Fruit fly (Drosophila melanogaster): Measurements from ENCODE around the gene CG11162.
A peak's percentile ranks its signal among the peaks of the same experiment; 100 is the strongest.

The CG11162 gene

dm6 chrX:13676458-13676944, at the start of gene CG11162:
TSS of gene CG11162 (plus strand) at chrX:13676894.
- TF ChIP-seq CG7101 (tag; optimal IDR thresholded peaks at IDR 0.05) (peak; percentile 53), CG33017 (tag; optimal IDR thresholded peaks at IDR 0.05) (no peak), Hr96 (GFP tag; optimal IDR thresholded peaks at IDR 0.05) (no peak), CG11617 (GFP tag; optimal IDR thresholded peaks at IDR 0.05) (peak; percentile 8), toe (GFP tag; optimal IDR thresholded peaks at IDR 0.05) (no peak), tj (GFP tag; optimal IDR thresholded peaks at IDR 0.05) (no peak), CG14711 (tag; optimal IDR thresholded peaks at IDR 0.05) (peak; percentile 27), pad (GFP tag; optimal IDR thresholded peaks at IDR 0.05) (peak; percentile 19)

dm6 chrX:13627855-13628254, 48.8 kb upstream of the CG11162 start:
- TF ChIP-seq kay (GFP tag; ENCODE audit: borderline replicate concordance) (peak; percentile 20), Mnt (GFP tag; optimal IDR thresholded peaks at IDR 0.05) (no peak)

dm6 chrX:13629414-13629813, 47.3 kb upstream of the CG11162 start:
- TF ChIP-seq kay (GFP tag; ENCODE audit: borderline replicate concordance) (peak; percentile 41), toe (GFP tag; optimal IDR thresholded peaks at IDR 0.05) (no peak), bab1 (GFP tag; optimal IDR thresholded peaks at IDR 0.05) (no peak)

dm6 chrX:13630290-13630900, 46.3 kb upstream of the CG11162 start:
- no peak for TF ChIP-seq ovo (GFP tag; optimal IDR thresholded peaks at IDR 0.05)
- no peak for TF ChIP-seq Clk (GFP tag; optimal IDR thresholded peaks at IDR 0.05)
- TF ChIP-seq Mnt (GFP tag; optimal IDR thresholded peaks at IDR 0.05): peak; percentile 18
- TF ChIP-seq CG11617 (GFP tag; optimal IDR thresholded peaks at IDR 0.05): peak; percentile 39
- peak; percentile 56 for TF ChIP-seq bab1 (GFP tag; optimal IDR thresholded peaks at IDR 0.05)
- TF ChIP-seq tj (GFP tag; optimal IDR thresholded peaks at IDR 0.05): peak; percentile 23
- peak; percentile 2 for TF ChIP-seq CG1620 (GFP tag; optimal IDR thresholded peaks at IDR 0.05)
- no peak for TF ChIP-seq cic (GFP tag; optimal IDR thresholded peaks at IDR 0.05)
- TF ChIP-seq CG5204 (GFP tag; optimal IDR thresholded peaks at IDR 0.05): peak; percentile 42
- TF ChIP-seq toe (GFP tag; optimal IDR thresholded peaks at IDR 0.05): no peak
- TF ChIP-seq Hr96 (GFP tag; optimal IDR thresholded peaks at IDR 0.05): no peak
- peak; percentile 62 for TF ChIP-seq CG7101 (tag; optimal IDR thresholded peaks at IDR 0.05)
- TF ChIP-seq cnc (optimal IDR thresholded peaks at IDR 0.05): no peak
- no peak for TF ChIP-seq Crg-1 (GFP tag; optimal IDR thresholded peaks at IDR 0.05)
- peak; percentile 37 for TF ChIP-seq CG12768 (GFP tag; optimal IDR thresholded peaks at IDR 0.05)
- TF ChIP-seq kay (GFP tag; ENCODE audit: borderline replicate concordance): no peak
- TF ChIP-seq CG7045 (GFP tag; optimal IDR thresholded peaks at IDR 0.05): peak; percentile 55
- TF ChIP-seq pad (GFP tag; optimal IDR thresholded peaks at IDR 0.05): no peak
- TF ChIP-seq CG33017 (tag; optimal IDR thresholded peaks at IDR 0.05): peak; percentile 64
- peak; percentile 57 for TF ChIP-seq CG14711 (tag; optimal IDR thresholded peaks at IDR 0.05)

dm6 chrX:13632606-13633005, 44.1 kb upstream of the CG11162 start:
- TF ChIP-seq kay (GFP tag; ENCODE audit: borderline replicate concordance) (no peak), ovo (GFP tag; optimal IDR thresholded peaks at IDR 0.05) (no peak), CG12768 (GFP tag; optimal IDR thresholded peaks at IDR 0.05) (no peak), cic (GFP tag; optimal IDR thresholded peaks at IDR 0.05) (no peak), pad (GFP tag; optimal IDR thresholded peaks at IDR 0.05) (no peak), toe (GFP tag; optimal IDR thresholded peaks at IDR 0.05) (no peak), Crg-1 (GFP tag; optimal IDR thresholded peaks at IDR 0.05) (no peak), CG1620 (GFP tag; optimal IDR thresholded peaks at IDR 0.05) (no peak), CG14711 (tag; optimal IDR thresholded peaks at IDR 0.05) (no peak), Clk (GFP tag; optimal IDR thresholded peaks at IDR 0.05) (no peak), tj (GFP tag; optimal IDR thresholded peaks at IDR 0.05) (no peak), CG7101 (tag; optimal IDR thresholded peaks at IDR 0.05) (no peak), Hr96 (GFP tag; optimal IDR thresholded peaks at IDR 0.05) (no peak)

- no peak for TF ChIP-seq CG33017 (tag; optimal IDR thresholded peaks at IDR 0.05)
- no peak for TF ChIP-seq tj (GFP tag; optimal IDR thresholded peaks at IDR 0.05)
- TF ChIP-seq Clk (GFP tag; optimal IDR thresholded peaks at IDR 0.05): no peak
- no peak for TF ChIP-seq bab1 (GFP tag; optimal IDR thresholded peaks at IDR 0.05)
- TF ChIP-seq CG11617 (GFP tag; optimal IDR thresholded peaks at IDR 0.05): no peak
- TF ChIP-seq CG1620 (GFP tag; optimal IDR thresholded peaks at IDR 0.05): no peak
- TF ChIP-seq cic (GFP tag; optimal IDR thresholded peaks at IDR 0.05): no peak
- no peak for TF ChIP-seq ovo (GFP tag; optimal IDR thresholded peaks at IDR 0.05)
- no peak for TF ChIP-seq Hr96 (GFP tag; optimal IDR thresholded peaks at IDR 0.05)
- TF ChIP-seq Crg-1 (GFP tag; optimal IDR thresholded peaks at IDR 0.05): no peak
- TF ChIP-seq kay (GFP tag; ENCODE audit: borderline replicate concordance): no peak
- no peak for TF ChIP-seq Mnt (GFP tag; optimal IDR thresholded peaks at IDR 0.05)
- no peak for TF ChIP-seq CG12768 (GFP tag; optimal IDR thresholded peaks at IDR 0.05)
- TF ChIP-seq CG7045 (GFP tag; optimal IDR thresholded peaks at IDR 0.05): no peak
- TF ChIP-seq CG5204 (GFP tag; optimal IDR thresholded peaks at IDR 0.05): no peak
- TF ChIP-seq toe (GFP tag; optimal IDR thresholded peaks at IDR 0.05): no peak
- no peak for TF ChIP-seq pad (GFP tag; optimal IDR thresholded peaks at IDR 0.05)
- no peak for TF ChIP-seq CG7101 (tag; optimal IDR thresholded peaks at IDR 0.05)
Measured at dm6 chrX:13633298-13633891, 43.3 kb upstream of the CG11162 start.

Measured in whole organism, adult.